Worm (Caenorhabditis elegans) whole organism, young adult: Measurements from ENCODE around the gene plx-1.

Experiments
- B0019.2 ChIP-seq: fragments of 200-800 bp; sonication (Bioruptor generic); conservative IDR thresholded peaks from 2 replicates; pipeline ENCODE4 v1.3.6; 2022; ENCODE audit warnings: missing genetic modification reagents, missing genetic modification characterization, missing compliant biosample characterization
- C06A6.2 ChIP-seq: fragments of 200-800 bp; sonication (Bioruptor generic); conservative IDR thresholded peaks from 2 replicates; pipeline ENCODE4 v1.3.6; 2022; ENCODE audit warnings: missing genetic modification characterization, missing compliant biosample characterization
- C17E4.6 ChIP-seq: fragments of 200-800 bp; sonication (Bioruptor generic); IDR thresholded peaks from 2 replicates; pipeline ENCODE4 v1.3.6; 2022; ENCODE audit warnings: missing genetic modification reagents, missing genetic modification characterization, missing compliant biosample characterization
- F10E7.11 ChIP-seq: sonication (generic microtip); optimal IDR thresholded peaks from 2 replicates; lab custom pipeline; 2017; ENCODE audit warnings: mild to moderate bottlenecking, missing genetic modification characterization, moderate library complexity, missing compliant biosample characterization
- F23B12.7 ChIP-seq: sonication (generic microtip); optimal IDR thresholded peaks from 2 replicates; lab custom pipeline; 2017; ENCODE audit warnings: missing genetic modification characterization, mild to moderate bottlenecking, missing compliant biosample characterization, antibody characterized with exemption, moderate library complexity; ENCODE audit not compliant: insufficient read depth
- F33H1.4 ChIP-seq: fragments of 200-800 bp; sonication (Bioruptor generic); IDR thresholded peaks from 2 replicates; pipeline ENCODE4 v1.3.6; 2022; ENCODE audit warnings: missing genetic modification reagents, missing genetic modification characterization, missing compliant biosample characterization
- F37B4.10 ChIP-seq: fragments of 200-800 bp; sonication (Bioruptor generic); IDR thresholded peaks from 2 replicates; pipeline ENCODE4 v1.3.6; 2022; ENCODE audit warnings: missing genetic modification characterization, missing compliant biosample characterization
- F57C9.4 ChIP-seq: sonication (generic microtip); optimal IDR thresholded peaks from 2 replicates; lab custom pipeline; 2017; ENCODE audit warnings: mild to moderate bottlenecking, missing genetic modification characterization, missing compliant biosample characterization
- Y56A3A.18 ChIP-seq: fragments of 200-800 bp; sonication (Bioruptor generic); IDR thresholded peaks from 2 replicates; pipeline ENCODE4 v1.3.6; 2022; ENCODE audit warnings: missing genetic modification reagents, missing genetic modification characterization, missing compliant biosample characterization
- ZK185.1 ChIP-seq: sonication (generic microtip); optimal IDR thresholded peaks from 2 replicates; lab custom pipeline; 2016; ENCODE audit warnings: mild to moderate bottlenecking, missing genetic modification characterization, missing compliant biosample characterization; ENCODE audit not compliant: poor library complexity, severe bottlenecking
- attf-3 ChIP-seq: fragments of 200-800 bp; sonication (Bioruptor generic); conservative IDR thresholded peaks from 2 replicates; pipeline ENCODE4 v1.3.6; 2022; ENCODE audit warnings: missing genetic modification reagents, missing genetic modification characterization, missing compliant biosample characterization
- cebp-1 ChIP-seq, 2 experiments: fragments of 200-800 bp in 1 of 2; sonication (Bioruptor generic) in 1 of 2; sonication (generic microtip) in 1 of 2; IDR thresholded peaks in 1 of 2; optimal IDR thresholded peaks in 1 of 2; 2 replicates each; pipeline versions ENCODE4 v1.3.6 to Lab custom; 2017 to 2022; ENCODE audit warnings: missing compliant biosample characterization in 2 of 2, missing genetic modification characterization in 2 of 2, mild to moderate bottlenecking in 1 of 2, missing genetic modification reagents in 1 of 2, moderate library complexity in 1 of 2
- cebp-2 ChIP-seq: fragments of 200-800 bp; sonication (Bioruptor generic); IDR thresholded peaks from 2 replicates; pipeline ENCODE4 v1.3.6; 2022; ENCODE audit warnings: missing genetic modification characterization, missing compliant biosample characterization
- ceh-91 ChIP-seq: fragments of 200-800 bp; sonication (Bioruptor generic); IDR thresholded peaks from 2 replicates; pipeline ENCODE4 v1.3.6; 2022; ENCODE audit warnings: missing genetic modification reagents, missing genetic modification characterization, missing compliant biosample characterization
- die-1 ChIP-seq: sonication (generic microtip); optimal IDR thresholded peaks from 2 replicates; lab custom pipeline; 2016; ENCODE audit warnings: missing genotype, mild to moderate bottlenecking, missing genetic modification characterization, missing compliant biosample characterization
- dox-1 ChIP-seq: fragments of 200-800 bp; sonication (Bioruptor generic); IDR thresholded peaks from 2 replicates; pipeline ENCODE4 v1.3.6; 2022; ENCODE audit warnings: missing genetic modification reagents, missing genetic modification characterization, missing compliant biosample characterization
- dpl-1 ChIP-seq: fragments of 150-350 bp; optimal IDR thresholded peaks from 2 replicates; lab custom pipeline; 2014; ENCODE audit warnings: missing biosample characterization, missing genetic modification reagents, missing genetic modification characterization
- egl-18 ChIP-seq: fragments of 200-800 bp; sonication (Bioruptor generic); IDR thresholded peaks from 2 replicates; pipeline ENCODE4 v1.3.6; 2022; ENCODE audit warnings: missing genetic modification reagents, missing genetic modification characterization, missing compliant biosample characterization
- egrh-3 ChIP-seq: fragments of 200-800 bp; sonication (Bioruptor generic); IDR thresholded peaks from 2 replicates; pipeline ENCODE4 v1.3.6; 2022; ENCODE audit warnings: missing genetic modification reagents, missing genetic modification characterization, missing compliant biosample characterization
- gei-17 ChIP-seq: fragments of 200-800 bp; sonication (Bioruptor generic); optimal IDR thresholded peaks from 2 replicates; lab custom pipeline; 2018; ENCODE audit warnings: mild to moderate bottlenecking, missing genetic modification characterization, missing compliant biosample characterization
- hsf-1 ChIP-seq: fragments of 200-800 bp; sonication (Bioruptor generic); IDR thresholded peaks from 2 replicates; pipeline ENCODE4 v1.3.6; 2022; ENCODE audit warnings: missing genetic modification reagents, missing genetic modification characterization, missing compliant biosample characterization
- let-526 ChIP-seq: fragments of 200-800 bp; sonication (Bioruptor generic); IDR thresholded peaks from 2 replicates; pipeline ENCODE4 v1.3.6; 2022; ENCODE audit warnings: missing genetic modification reagents, missing genetic modification characterization, missing compliant biosample characterization
- lin-26 ChIP-seq: fragments of 200-800 bp; sonication (Bioruptor generic); IDR thresholded peaks from 2 replicates; pipeline ENCODE4 v1.3.6; 2022; ENCODE audit warnings: missing genetic modification reagents, missing genetic modification characterization, missing compliant biosample characterization
- lin-35 ChIP-seq, 3 experiments: fragments of 150-350 bp in 2 of 3; sonication (generic microtip) in 1 of 3; optimal IDR thresholded peaks; 2 replicates each; lab custom pipeline; 2014 to 2018; ENCODE audit warnings: missing biosample characterization in 3 of 3, missing genetic modification characterization in 3 of 3, missing genetic modification reagents in 3 of 3
- lsl-1 ChIP-seq: fragments of 200-800 bp; sonication (Bioruptor generic); optimal IDR thresholded peaks from 2 replicates; lab custom pipeline; 2018; ENCODE audit warnings: mild to moderate bottlenecking, missing genetic modification characterization, moderate library complexity, missing compliant biosample characterization
- madf-10 ChIP-seq: sonication (generic microtip); optimal IDR thresholded peaks from 2 replicates; lab custom pipeline; 2016; ENCODE audit warnings: mild to moderate bottlenecking, missing genetic modification characterization, missing compliant biosample characterization
- mcd-1 ChIP-seq: fragments of 200-800 bp; sonication (Bioruptor generic); IDR thresholded peaks from 2 replicates; pipeline ENCODE4 v1.3.6; 2022; ENCODE audit warnings: missing genetic modification reagents, missing genetic modification characterization, missing compliant biosample characterization
- mel-28 ChIP-seq: sonication (generic microtip); optimal IDR thresholded peaks from 2 replicates; lab custom pipeline; 2016; ENCODE audit warnings: borderline replicate concordance, mild to moderate bottlenecking, missing genetic modification characterization, missing compliant biosample characterization
- nhr-120 ChIP-seq: fragments of 200-800 bp; sonication (Bioruptor generic); IDR thresholded peaks from 2 replicates; pipeline ENCODE4 v1.3.6; 2022; ENCODE audit warnings: missing genetic modification characterization, missing compliant biosample characterization
- nhr-179 ChIP-seq: sonication (generic microtip); optimal IDR thresholded peaks from 2 replicates; lab custom pipeline; 2016; ENCODE audit warnings: mild to moderate bottlenecking, missing genetic modification characterization, missing compliant biosample characterization
- pbrm-1 ChIP-seq: fragments of 200-800 bp; sonication (Bioruptor generic); IDR thresholded peaks from 2 replicates; pipeline ENCODE4 v1.3.6; 2022; ENCODE audit warnings: missing genetic modification reagents, missing genetic modification characterization, missing compliant biosample characterization
- pha-4 ChIP-seq: fragments of 150-350 bp; sonication (generic microtip); optimal IDR thresholded peaks from 2 replicates; lab custom pipeline; 2014; ENCODE audit warnings: missing biosample characterization, missing genetic modification reagents, missing genetic modification characterization
- sea-2 ChIP-seq: fragments of 200-800 bp; sonication (Bioruptor generic); IDR thresholded peaks from 2 replicates; pipeline ENCODE4 v1.3.6; 2022; ENCODE audit warnings: missing genetic modification characterization, missing compliant biosample characterization
- sptf-2 ChIP-seq: fragments of 200-800 bp; sonication (Bioruptor generic); optimal IDR thresholded peaks from 2 replicates; lab custom pipeline; 2018; ENCODE audit warnings: mild to moderate bottlenecking, missing genetic modification characterization, missing compliant biosample characterization
- unc-130 ChIP-seq: sonication (generic microtip); optimal IDR thresholded peaks from 2 replicates; lab custom pipeline; 2016; ENCODE audit warnings: missing genetic modification reagents, missing genetic modification characterization, missing compliant biosample characterization
- ztf-18 ChIP-seq: sonication (generic microtip); optimal IDR thresholded peaks from 2 replicates; lab custom pipeline; 2016; ENCODE audit warnings: missing genotype, mild to moderate bottlenecking, missing genetic modification characterization, missing compliant biosample characterization
- ztf-22 ChIP-seq: fragments of 200-800 bp; sonication (Bioruptor generic); optimal IDR thresholded peaks from 2 replicates; lab custom pipeline; 2018; ENCODE audit warnings: mild to moderate bottlenecking, missing genetic modification characterization, moderate library complexity, missing compliant biosample characterization
- ztf-26 ChIP-seq: sonication (generic microtip); optimal IDR thresholded peaks from 2 replicates; lab custom pipeline; 2017; ENCODE audit warnings: missing genetic modification characterization, missing compliant biosample characterization
- ztf-3 ChIP-seq: fragments of 200-800 bp; sonication (Bioruptor generic); optimal IDR thresholded peaks from 2 replicates; lab custom pipeline; 2018; ENCODE audit warnings: mild to moderate bottlenecking, missing genetic modification characterization, missing compliant biosample characterization
- ztf-6 ChIP-seq: fragments of 200-800 bp; sonication (Bioruptor generic); IDR thresholded peaks from 2 replicates; pipeline ENCODE4 v1.3.6; 2022; ENCODE audit warnings: missing genetic modification reagents, missing genetic modification characterization, missing compliant biosample characterization

plx-1 gene

DNA sequence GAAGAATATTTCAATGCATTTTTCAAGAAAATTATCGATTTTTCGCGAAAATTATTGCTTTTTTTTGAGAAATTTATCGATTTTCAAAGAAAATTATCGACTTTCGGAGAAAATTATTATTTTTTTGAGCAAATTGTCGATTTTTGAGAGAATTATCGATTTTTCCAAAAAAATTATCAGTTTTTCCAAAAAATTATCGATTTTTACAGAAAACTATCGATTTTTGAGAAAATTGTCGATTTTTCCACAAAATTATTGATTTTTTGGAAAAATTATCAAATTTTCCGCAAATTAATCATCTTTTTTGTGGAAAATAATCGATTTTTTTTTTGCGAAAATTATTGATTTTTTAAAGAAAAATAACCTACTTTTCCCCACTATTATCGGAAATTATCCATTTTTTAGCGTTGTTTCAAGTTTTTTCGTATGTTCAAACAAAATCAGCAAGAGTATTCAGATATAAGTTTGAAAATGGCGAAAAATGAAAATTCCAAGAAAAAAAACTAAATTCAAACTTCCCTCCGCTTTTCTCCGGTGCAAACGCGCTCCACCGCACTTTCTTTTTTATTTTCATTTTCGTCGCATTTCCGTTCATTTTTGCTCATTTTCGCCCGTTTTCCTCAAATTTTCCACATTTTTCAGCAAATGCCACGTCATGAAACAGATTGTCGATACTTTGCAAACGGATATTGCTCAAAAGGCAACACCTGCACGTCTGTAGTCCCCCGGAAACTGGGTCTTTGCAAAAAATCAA is 32.5 kb downstream of the plx-1 start, which contains the start of gene lep-2 (continued):
- no peak for TF ChIP-seq lin-26 (GFP tag; lab: Robert Waterston, UW)
- TF ChIP-seq let-526 (GFP tag; lab: Robert Waterston, UW): no peak
- TF ChIP-seq sptf-2: no peak
- no peak for TF ChIP-seq sea-2 (GFP tag; lab: Robert Waterston, UW)
- TF ChIP-seq dpl-1: peak; percentile 45
- TF ChIP-seq cebp-1 (GFP tag; IDR thresholded peaks at IDR 0.05; lab: Robert Waterston, UW): no peak
- no peak for TF ChIP-seq cebp-1 (tag; optimal IDR thresholded peaks at IDR 0.05; lab: Kevin White, UChicago)
- TF ChIP-seq ztf-26 (tag; lab: Kevin White, UChicago): no peak
- peak; percentile 49; the same call in 1 of the 2 replicates for TF ChIP-seq attf-3 (GFP tag; lab: Robert Waterston, UW)
- TF ChIP-seq unc-130 (GFP tag; lab: Kevin White, UChicago): no peak
- TF ChIP-seq lsl-1: no peak
- no peak for TF ChIP-seq egrh-3 (GFP tag; lab: Robert Waterston, UW)
- TF ChIP-seq mel-28 (tag; lab: Kevin White, UChicago): no peak
- TF ChIP-seq ztf-22 (GFP tag; lab: Kevin White, UChicago): no peak
- no peak for TF ChIP-seq ztf-3 (GFP tag; lab: Kevin White, UChicago)
- no peak for TF ChIP-seq pha-4 (tag; lab: Kevin White, UChicago)
- no peak for TF ChIP-seq Y56A3A.18
- TF ChIP-seq F10E7.11: no peak
- TF ChIP-seq ztf-18 (tag; lab: Kevin White, UChicago): no peak
- TF ChIP-seq egl-18 (GFP tag; lab: Robert Waterston, UW): no peak
- no peak for TF ChIP-seq B0019.2 (GFP tag; lab: Robert Waterston, UW)
- TF ChIP-seq ZK185.1 (tag; lab: Kevin White, UChicago): no peak
- no peak for TF ChIP-seq nhr-179 (tag; lab: Kevin White, UChicago)
- no peak for TF ChIP-seq ztf-6 (GFP tag; lab: Robert Waterston, UW)
- TF ChIP-seq mcd-1: peak; percentile 96

- TF ChIP-seq cebp-1 (GFP tag; IDR thresholded peaks at IDR 0.05; lab: Robert Waterston, UW): no peak
- TF ChIP-seq cebp-1 (tag; optimal IDR thresholded peaks at IDR 0.05; lab: Kevin White, UChicago): peak; percentile 48
- TF ChIP-seq ceh-91 (GFP tag; lab: Robert Waterston, UW): no peak
Measured at ce11 chrIV:998914-999313, 39.6 kb downstream of the plx-1 start, which contains the start of gene Y55F3AM.5. TSS of gene Y55F3AM.5 (plus strand) at chrIV:999214.

- TF ChIP-seq madf-10 (no peak), pbrm-1 (GFP tag; lab: Robert Waterston, UW) (no peak), C06A6.2 (GFP tag; lab: Robert Waterston, UW) (no peak), F33H1.4 (no peak), ztf-6 (GFP tag; lab: Robert Waterston, UW) (no peak), let-526 (GFP tag; lab: Robert Waterston, UW) (no peak), mel-28 (tag; lab: Kevin White, UChicago) (no peak), lin-35 (GFP tag; optimal IDR thresholded peaks at IDR 0.05; lab: Kevin White, UChicago) (no peak), gei-17 (GFP tag; lab: Kevin White, UChicago) (no peak), F57C9.4 (tag; lab: Kevin White, UChicago) (no peak), F37B4.10 (GFP tag; lab: Robert Waterston, UW) (no peak), F23B12.7 (tag; lab: Kevin White, UChicago) (no peak), die-1 (tag; lab: Kevin White, UChicago) (no peak), C17E4.6 (GFP tag; lab: Robert Waterston, UW) (no peak), cebp-2 (GFP tag; lab: Robert Waterston, UW) (no peak), hsf-1 (no peak), nhr-120 (GFP tag; lab: Robert Waterston, UW) (no peak), dox-1 (GFP tag; lab: Robert Waterston, UW) (no peak)
Measured at ce11 chrIV:999675-1000074, 40.4 kb downstream of the plx-1 start.
